Fruit fly (Drosophila melanogaster) whole organism, embryonic: Measurements from ENCODE around the gene RpL35.
A peak's percentile ranks its signal among the peaks of the same experiment; 100 is the strongest.

Experiments
- Adf1 ChIP-seq: fragments of 200-800 bp; sonication (Bioruptor generic); IDR thresholded peaks from 2 replicates; pipeline ENCODE4 v1.3.6; 2022; ENCODE audit warnings: missing biosample characterization, missing genetic modification characterization
- Atf3 ChIP-seq: fragments of 200-800 bp; sonication (Bioruptor generic); optimal IDR thresholded peaks from 3 replicates; lab custom pipeline; 2016; ENCODE audit warnings: missing biosample characterization, missing genetic modification characterization
- BtbVII ChIP-seq: fragments of 200-800 bp; sonication (Bioruptor generic); optimal IDR thresholded peaks from 3 replicates; lab custom pipeline; 2017; ENCODE audit warnings: missing biosample characterization, mild to moderate bottlenecking, missing genetic modification characterization
- CG10209 ChIP-seq: fragments of 200-800 bp; sonication (Bioruptor generic); optimal IDR thresholded peaks from 3 replicates; lab custom pipeline; 2017; ENCODE audit warnings: missing biosample characterization, mild to moderate bottlenecking, missing genetic modification characterization, missing genetic modification reagents
- CG10462 ChIP-seq: fragments of 200-800 bp; sonication (Bioruptor generic); optimal IDR thresholded peaks from 2 replicates; lab custom pipeline; 2016; ENCODE audit warnings: missing biosample characterization, missing genetic modification characterization
- CG11085 ChIP-seq: fragments of 200-800 bp; sonication (Bioruptor generic); IDR thresholded peaks from 2 replicates; pipeline ENCODE4 v1.3.6; 2022; ENCODE audit warnings: missing biosample characterization, missing genetic modification characterization
- CG11456 ChIP-seq: fragments of 200-800 bp; sonication (Bioruptor generic); IDR thresholded peaks from 3 replicates; pipeline ENCODE4 v1.3.6; 2022; ENCODE audit warnings: missing biosample characterization, missing genetic modification characterization
- CG15073 ChIP-seq: fragments of 200-800 bp; sonication (Bioruptor generic); optimal IDR thresholded peaks from 2 replicates; lab custom pipeline; 2016; ENCODE audit warnings: missing biosample characterization, missing genetic modification characterization
- CG1529 ChIP-seq: fragments of 200-800 bp; sonication (Bioruptor generic); optimal IDR thresholded peaks from 3 replicates; lab custom pipeline; 2018; ENCODE audit warnings: missing biosample characterization, missing genetic modification characterization
- CG15601 ChIP-seq: fragments of 200-800 bp; sonication (Bioruptor generic); optimal IDR thresholded peaks from 3 replicates; lab custom pipeline; 2019; ENCODE audit warnings: missing biosample characterization, mild to moderate bottlenecking, missing genetic modification characterization, moderate library complexity
- CG1602 ChIP-seq: fragments of 200-800 bp; sonication (Bioruptor generic); optimal IDR thresholded peaks from 3 replicates; lab custom pipeline; 2016; ENCODE audit warnings: missing biosample characterization, missing genetic modification characterization
- CG16779 ChIP-seq: fragments of 200-800 bp; sonication (Bioruptor generic); IDR thresholded peaks from 2 replicates; pipeline ENCODE4 v1.3.6; 2022; ENCODE audit warnings: missing biosample characterization, missing genetic modification characterization
- CG16863 ChIP-seq: fragments of 200-800 bp; sonication (Bioruptor generic); optimal IDR thresholded peaks from 3 replicates; lab custom pipeline; 2016; ENCODE audit warnings: missing biosample characterization, missing genetic modification characterization
- CG17328 ChIP-seq: fragments of 200-800 bp; sonication (Bioruptor generic); IDR thresholded peaks from 2 replicates; pipeline ENCODE4 v1.3.6; 2022; ENCODE audit warnings: missing biosample characterization, missing genetic modification characterization
- CG2875 ChIP-seq: fragments of 200-800 bp; sonication (Bioruptor generic); optimal IDR thresholded peaks from 2 replicates; lab custom pipeline; 2017; ENCODE audit warnings: missing biosample characterization, mild to moderate bottlenecking, missing genetic modification characterization, missing genetic modification reagents
- CG30403 ChIP-seq: fragments of 200-800 bp; sonication (Bioruptor generic); optimal IDR thresholded peaks from 3 replicates; lab custom pipeline; 2016; ENCODE audit warnings: missing biosample characterization, missing genetic modification characterization
- CG31388 ChIP-seq: fragments of 200-800 bp; sonication (Bioruptor generic); optimal IDR thresholded peaks from 2 replicates; lab custom pipeline; 2016; ENCODE audit warnings: missing biosample characterization, missing genetic modification characterization
- CG33213 ChIP-seq: fragments of 200-800 bp; sonication (Bioruptor generic); optimal IDR thresholded peaks from 3 replicates; lab custom pipeline; 2016; ENCODE audit warnings: missing biosample characterization, missing genetic modification characterization
- CG3407 ChIP-seq: fragments of 200-800 bp; sonication (Bioruptor generic); optimal IDR thresholded peaks from 2 replicates; lab custom pipeline; 2018; ENCODE audit warnings: missing biosample characterization, mild to moderate bottlenecking, missing genetic modification characterization
- CG34224 ChIP-seq: fragments of 200-800 bp; sonication (Bioruptor generic); IDR thresholded peaks from 3 replicates; pipeline ENCODE4 v1.3.6; 2022; ENCODE audit warnings: missing biosample characterization, missing genetic modification characterization; ENCODE audit not compliant: partially characterized antibody
- CG4282 ChIP-seq: fragments of 200-800 bp; sonication (Bioruptor generic); optimal IDR thresholded peaks from 2 replicates; lab custom pipeline; 2016; ENCODE audit warnings: missing biosample characterization, missing genetic modification characterization
- CG7556 ChIP-seq: fragments of 200-800 bp; sonication (Bioruptor generic); optimal IDR thresholded peaks from 2 replicates; lab custom pipeline; 2017; ENCODE audit warnings: missing biosample characterization, mild to moderate bottlenecking, missing genetic modification characterization
- CG8089 ChIP-seq: fragments of 200-800 bp; sonication (Bioruptor generic); optimal IDR thresholded peaks from 3 replicates; lab custom pipeline; 2016; ENCODE audit warnings: missing biosample characterization, missing genetic modification characterization
- CG8388 ChIP-seq: fragments of 200-800 bp; sonication (Bioruptor generic); optimal IDR thresholded peaks from 2 replicates; lab custom pipeline; 2019; ENCODE audit warnings: missing biosample characterization, mild to moderate bottlenecking, missing genetic modification characterization, moderate library complexity
- CG9797 ChIP-seq: fragments of 200-800 bp; sonication (Bioruptor generic); optimal IDR thresholded peaks from 3 replicates; lab custom pipeline; 2018; ENCODE audit warnings: missing biosample characterization, mild to moderate bottlenecking, missing genetic modification characterization
- D ChIP-seq, 2 experiments: fragments of 200-800 bp in 1 of 2; fragments of >200 bp in 1 of 2; sonication (Bioruptor generic) in 1 of 2; optimal IDR thresholded peaks; 2 replicates in 1 of 2; 3 replicates in 1 of 2; lab custom pipeline; 2017; ENCODE audit warnings: mild to moderate bottlenecking in 1 of 2, missing biosample characterization in 1 of 2, missing genetic modification characterization in 1 of 2, missing genetic modification reagents in 1 of 2
- Dek ChIP-seq: fragments of 200-800 bp; sonication (Bioruptor generic); optimal IDR thresholded peaks from 3 replicates; lab custom pipeline; 2019; ENCODE audit warnings: missing biosample characterization, mild to moderate bottlenecking, missing genetic modification characterization, moderate library complexity
- Dip3 ChIP-seq: fragments of 200-800 bp; sonication (Bioruptor generic); optimal IDR thresholded peaks from 3 replicates; lab custom pipeline; 2016; ENCODE audit warnings: missing biosample characterization, missing genetic modification characterization
- ERR ChIP-seq: fragments of 200-800 bp; sonication (Bioruptor generic); optimal IDR thresholded peaks from 2 replicates; lab custom pipeline; 2016; ENCODE audit warnings: missing biosample characterization, missing genetic modification characterization
- Eip74EF ChIP-seq, 2 experiments: fragments of 200-800 bp in 1 of 2; fragments of >200 bp in 1 of 2; sonication (Bioruptor generic) in 1 of 2; optimal IDR thresholded peaks; 2 replicates each; lab custom pipeline; 2017 to 2019; ENCODE audit warnings: missing biosample characterization in 2 of 2, missing genetic modification characterization in 2 of 2, mild to moderate bottlenecking in 1 of 2, moderate library complexity in 1 of 2
- HLHmδ ChIP-seq: fragments of 200-800 bp; sonication (Bioruptor generic); optimal IDR thresholded peaks from 2 replicates; lab custom pipeline; 2018; ENCODE audit warnings: missing biosample characterization, mild to moderate bottlenecking, missing genetic modification characterization, moderate library complexity
- Hr78 ChIP-seq, 2 experiments: fragments of 200-800 bp in 1 of 2; fragments of >200 bp in 1 of 2; sonication (Bioruptor generic) in 1 of 2; optimal IDR thresholded peaks; 2 replicates each; lab custom pipeline; 2017 to 2019; ENCODE audit warnings: missing biosample characterization in 2 of 2, missing genetic modification characterization in 2 of 2, mild to moderate bottlenecking in 1 of 2, moderate library complexity in 1 of 2
- Lhr ChIP-seq: fragments of 200-800 bp; sonication (Bioruptor generic); optimal IDR thresholded peaks from 3 replicates; lab custom pipeline; 2017; ENCODE audit warnings: mild to moderate bottlenecking, missing biosample characterization, missing genetic modification reagents, missing genetic modification characterization
- Ravus ChIP-seq: fragments of 200-800 bp; sonication (Bioruptor generic); IDR thresholded peaks from 2 replicates; pipeline ENCODE4 v1.3.6; 2022; ENCODE audit warnings: missing biosample characterization, missing genetic modification characterization
- Sox102F ChIP-seq: fragments of 200-800 bp; sonication (Bioruptor generic); optimal IDR thresholded peaks from 2 replicates; lab custom pipeline; 2018; ENCODE audit warnings: missing biosample characterization, mild to moderate bottlenecking, missing genetic modification characterization, moderate library complexity
- cato ChIP-seq: fragments of 200-800 bp; sonication (Bioruptor generic); optimal IDR thresholded peaks from 2 replicates; lab custom pipeline; 2016; ENCODE audit warnings: missing biosample characterization, missing genetic modification characterization, borderline replicate concordance
- da ChIP-seq: fragments of 200-800 bp; sonication (Bioruptor generic); optimal IDR thresholded peaks from 2 replicates; lab custom pipeline; 2016; ENCODE audit warnings: missing biosample characterization, missing genetic modification characterization
- gsb ChIP-seq: fragments of 200-800 bp; sonication (Bioruptor generic); IDR thresholded peaks from 2 replicates; pipeline ENCODE4 v1.3.6; 2022; ENCODE audit warnings: missing biosample characterization, missing genetic modification characterization
- kah ChIP-seq: fragments of 200-800 bp; sonication (Bioruptor generic); optimal IDR thresholded peaks from 2 replicates; lab custom pipeline; 2018; ENCODE audit warnings: missing biosample characterization, mild to moderate bottlenecking, missing genetic modification characterization
- lov ChIP-seq, 2 experiments: fragments of 200-800 bp in 1 of 2; fragments of >200 bp in 1 of 2; sonication (Bioruptor generic) in 1 of 2; IDR thresholded peaks in 1 of 2; optimal IDR thresholded peaks in 1 of 2; 2 replicates in 1 of 2; 3 replicates in 1 of 2; pipeline versions ENCODE4 v1.3.6 to Lab custom; 2017 to 2022; ENCODE audit warnings: missing biosample characterization in 1 of 2, missing genetic modification characterization in 1 of 2
- nom ChIP-seq: fragments of 200-800 bp; sonication (Bioruptor generic); optimal IDR thresholded peaks from 2 replicates; lab custom pipeline; 2017; ENCODE audit warnings: missing biosample characterization, missing genetic modification characterization, mild to moderate bottlenecking, moderate library complexity, missing genetic modification reagents
- pb ChIP-seq: fragments of 200-800 bp; sonication (Bioruptor generic); optimal IDR thresholded peaks from 3 replicates; lab custom pipeline; 2016; ENCODE audit warnings: missing biosample characterization, missing genetic modification characterization
- run ChIP-seq: fragments of 200-800 bp; sonication (Bioruptor generic); optimal IDR thresholded peaks from 3 replicates; lab custom pipeline; 2018; ENCODE audit warnings: missing biosample characterization, mild to moderate bottlenecking, missing genetic modification characterization
- sd ChIP-seq: fragments of 200-800 bp; sonication (Bioruptor generic); optimal IDR thresholded peaks from 3 replicates; lab custom pipeline; 2018; ENCODE audit warnings: missing biosample characterization, mild to moderate bottlenecking, missing genetic modification characterization, moderate library complexity
- stc ChIP-seq: fragments of 200-800 bp; sonication (Bioruptor generic); IDR thresholded peaks from 2 replicates; pipeline ENCODE4 v1.3.6; 2022; ENCODE audit warnings: missing biosample characterization, missing genetic modification characterization
- tna ChIP-seq: fragments of 200-800 bp; sonication (Bioruptor generic); IDR thresholded peaks from 2 replicates; pipeline ENCODE4 v1.3.6; 2022; ENCODE audit warnings: missing biosample characterization, missing genetic modification characterization; ENCODE audit not compliant: partially characterized antibody
- z ChIP-seq: fragments of 200-800 bp; sonication (Bioruptor generic); IDR thresholded peaks from 3 replicates; pipeline ENCODE4 v1.3.6; 2022; ENCODE audit warnings: missing biosample characterization, missing genetic modification characterization

The RpL35 gene

DNA sequence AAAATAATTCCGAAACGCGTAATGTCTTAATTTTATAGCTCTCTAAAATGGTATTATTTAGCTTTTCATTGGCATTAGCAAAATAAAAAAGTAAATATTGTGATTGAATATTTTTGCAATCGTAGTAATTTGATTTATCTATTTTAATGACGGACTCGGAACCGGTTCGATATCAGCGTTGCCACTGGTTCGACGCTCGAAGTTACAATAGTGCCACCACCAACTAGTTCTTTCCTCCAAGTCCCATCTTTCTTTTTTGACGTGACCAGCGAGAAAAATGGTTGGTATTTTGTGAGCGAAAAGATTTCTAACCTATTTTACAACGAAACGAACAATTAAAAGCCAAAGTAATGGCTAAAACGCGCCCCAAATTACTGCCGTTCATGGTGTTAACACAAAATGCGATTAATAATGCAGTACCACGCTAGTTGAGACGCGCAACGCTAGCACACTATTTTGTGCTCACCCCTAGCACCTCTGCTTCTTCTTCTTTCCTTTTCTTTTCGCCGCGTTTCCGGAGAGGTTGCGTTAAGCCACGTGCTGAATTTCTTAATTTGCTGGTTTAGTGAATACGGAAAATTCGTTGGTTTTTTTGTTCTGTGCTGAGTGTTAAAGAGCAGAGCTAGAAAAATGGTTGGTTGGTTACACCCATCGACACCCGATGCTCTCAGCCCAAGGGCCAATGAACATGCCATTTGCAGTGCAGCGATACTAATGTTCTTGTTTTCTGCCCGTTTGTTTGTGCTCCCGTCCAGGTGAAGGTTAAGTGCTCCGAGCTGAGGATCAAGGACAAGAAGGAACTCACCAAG, at the start of gene RpL35 (continued):
- TF ChIP-seq Sox102F (GFP tag; lab: Kevin White, UChicago) (no peak), da (GFP tag; lab: Kevin White, UChicago) (no peak), HLHmδ (no peak), CG1529 (peak; percentile 20), CG10209 (GFP tag; lab: Kevin White, UChicago) (peak; percentile 6), ERR (peak; percentile 4), CG7556 (peak; percentile 7), CG2875 (GFP tag; lab: Kevin White, UChicago) (peak; percentile 26), Adf1 (peak; percentile 22; the same call in 1 of the 2 replicates), CG11456 (GFP tag; lab: Robert Waterston, UW) (0 out of 3 replicates have a peak, but pooled peaks have one; percentile 68), sd (no peak), CG30403 (peak; percentile 15), CG10462 (GFP tag; lab: Kevin White, UChicago) (no peak), Lhr (GFP tag; lab: Kevin White, UChicago) (peak; percentile 60), z (GFP tag; lab: Robert Waterston, UW) (no peak), CG11085 (0 out of 2 replicates have a peak, but pooled peaks have one; percentile 23), Ravus (GFP tag; lab: Robert Waterston, UW) (no peak), CG34224 (no peak), run (peak; percentile 2), CG4282 (GFP tag; lab: Kevin White, UChicago) (peak; percentile 29), CG3407 (GFP tag; lab: Kevin White, UChicago) (no peak), CG16779 (GFP tag; lab: Robert Waterston, UW) (no peak), CG8089 (peak; percentile 28), nom (GFP tag; lab: Kevin White, UChicago) (peak; percentile 77), BtbVII (peak; percentile 73), CG9797 (GFP tag; lab: Kevin White, UChicago) (peak; percentile 46), D (optimal IDR thresholded peaks at IDR 0.05; lab: Kevin White, UChicago) (peak; percentile 53), D (GFP tag; optimal IDR thresholded peaks at IDR 0.05; lab: Kevin White, UChicago) (peak; percentile 12), Eip74EF (GFP tag; optimal IDR thresholded peaks at IDR 0.05; lab: Kevin White, UChicago) (peak in 1 of 2 experiments; percentile 43), gsb (GFP tag; lab: Robert Waterston, UW) (no peak), lov (optimal IDR thresholded peaks at IDR 0.05; lab: Kevin White, UChicago) (no peak), lov (GFP tag; IDR thresholded peaks at IDR 0.05; lab: Robert Waterston, UW) (no peak), CG15073 (no peak), Dek (tag; lab: Kevin White, UChicago) (no peak), CG15601 (peak; percentile 12), CG1602 (GFP tag; lab: Kevin White, UChicago) (no peak), stc (GFP tag; lab: Robert Waterston, UW) (no peak), pb (GFP tag; lab: Kevin White, UChicago) (no peak), Hr78 (GFP tag; optimal IDR thresholded peaks at IDR 0.05; lab: Kevin White, UChicago) (no peak), Dip3 (GFP tag; lab: Kevin White, UChicago) (peak; percentile 33), CG17328 (no peak), CG33213 (GFP tag; lab: Kevin White, UChicago) (peak; percentile 6), cato (GFP tag; lab: Kevin White, UChicago) (no peak), CG8388 (GFP tag; lab: Kevin White, UChicago) (peak; percentile 13), CG16863 (GFP tag; lab: Kevin White, UChicago) (peak; percentile 3), CG31388 (GFP tag; lab: Kevin White, UChicago) (no peak), tna (no peak), kah (GFP tag; lab: Kevin White, UChicago) (peak; percentile 43), Atf3 (GFP tag; lab: Kevin White, UChicago) (no peak)
